Worm (Caenorhabditis elegans) whole organism, L4/young adult: ENCODE measurements around the gene C55A6.7.

Source experiments
- dao-5 ChIP-seq: sonication (generic microtip); optimal IDR thresholded peaks from 2 replicates; lab custom pipeline; 2016; ENCODE audit warnings: missing genotype, missing genetic modification characterization, moderate library complexity, missing compliant biosample characterization
- him-1 ChIP-seq: sonication (generic microtip); optimal IDR thresholded peaks from 2 replicates; lab custom pipeline; 2016; ENCODE audit warnings: missing genotype, missing genetic modification reagents, missing genetic modification characterization, missing compliant biosample characterization

DNA sequence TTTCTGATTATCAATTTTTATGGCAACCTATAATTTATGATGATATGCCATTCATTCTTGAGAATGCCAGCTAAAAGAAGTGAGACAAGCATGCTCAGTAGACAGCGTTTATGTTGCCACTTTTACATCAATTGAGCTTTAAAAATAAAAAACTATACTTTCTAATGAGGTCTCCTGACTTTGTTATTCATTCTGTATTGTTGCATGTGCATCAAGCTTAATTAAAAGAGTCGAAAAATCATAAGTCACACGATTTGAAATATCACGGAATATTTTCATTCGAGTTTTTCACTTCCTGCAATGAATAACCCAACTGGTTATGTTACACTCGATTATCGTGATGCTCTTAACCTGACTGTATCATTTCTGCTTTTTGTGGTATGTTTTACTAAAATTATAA, 42.3 kb upstream of the C55A6.7 start, which contains the start of gene srx-86:
- TF ChIP-seq him-1 (tag; lab: Kevin White, UChicago) (no peak), dao-5 (tag; lab: Kevin White, UChicago) (no peak)
